Fruit fly (Drosophila melanogaster) whole organism, embryonic: ENCODE measurements around the gene CG5516.

Experiments
- CG11093 ChIP-seq: fragments of 200-800 bp; sonication (Bioruptor generic); IDR thresholded peaks from 3 replicates; pipeline ENCODE4 v1.3.6; 2022; ENCODE audit warnings: missing biosample characterization, missing genetic modification characterization
- CG11247 ChIP-seq: fragments of 200-800 bp; sonication (Bioruptor generic); IDR thresholded peaks from 2 replicates; pipeline ENCODE4 v1.3.6; 2022; ENCODE audit warnings: missing biosample characterization, missing genetic modification characterization
- CG12659 ChIP-seq: fragments of 200-800 bp; sonication (Bioruptor generic); optimal IDR thresholded peaks from 3 replicates; lab custom pipeline; 2017; ENCODE audit warnings: mild to moderate bottlenecking, missing biosample characterization, missing genetic modification reagents, missing genetic modification characterization
- CG14667 ChIP-seq: fragments of 200-800 bp; sonication (Bioruptor generic); IDR thresholded peaks from 2 replicates; pipeline ENCODE4 v1.3.6; 2022; ENCODE audit warnings: missing biosample characterization, missing genetic modification characterization
- CG15073 ChIP-seq: fragments of 200-800 bp; sonication (Bioruptor generic); optimal IDR thresholded peaks from 2 replicates; lab custom pipeline; 2016; ENCODE audit warnings: missing biosample characterization, missing genetic modification characterization
- CG1647 ChIP-seq: fragments of 200-800 bp; sonication (Bioruptor generic); optimal IDR thresholded peaks from 3 replicates; lab custom pipeline; 2016; ENCODE audit warnings: missing biosample characterization, missing genetic modification characterization
- CG16813 ChIP-seq: fragments of 200-800 bp; sonication (Bioruptor generic); IDR thresholded peaks from 3 replicates; pipeline ENCODE4 v1.3.6; 2022; ENCODE audit warnings: missing biosample characterization, missing genetic modification characterization; ENCODE audit not compliant: partially characterized antibody
- CG16863 ChIP-seq: fragments of 200-800 bp; sonication (Bioruptor generic); optimal IDR thresholded peaks from 3 replicates; lab custom pipeline; 2016; ENCODE audit warnings: missing biosample characterization, missing genetic modification characterization
- CG2129 ChIP-seq: fragments of 200-800 bp; sonication (Bioruptor generic); IDR thresholded peaks from 2 replicates; pipeline ENCODE4 v1.3.6; 2022; ENCODE audit warnings: missing biosample characterization, missing genetic modification characterization; ENCODE audit not compliant: partially characterized antibody
- CG2199 ChIP-seq: fragments of 200-800 bp; sonication (Bioruptor generic); IDR thresholded peaks from 3 replicates; pipeline ENCODE4 v1.3.6; 2022; ENCODE audit warnings: missing biosample characterization, missing genetic modification characterization
- CG3281 ChIP-seq: fragments of 200-800 bp; sonication (Bioruptor generic); optimal IDR thresholded peaks from 3 replicates; lab custom pipeline; 2017; ENCODE audit warnings: missing biosample characterization, mild to moderate bottlenecking, missing genetic modification characterization
- CG4730 ChIP-seq: fragments of 200-800 bp; sonication (Bioruptor generic); IDR thresholded peaks from 2 replicates; pipeline ENCODE4 v1.3.6; 2022; ENCODE audit warnings: missing biosample characterization, missing genetic modification characterization
- CG6765 ChIP-seq: fragments of 200-800 bp; sonication (Bioruptor generic); optimal IDR thresholded peaks from 3 replicates; lab custom pipeline; 2017; ENCODE audit warnings: missing biosample characterization, mild to moderate bottlenecking, missing genetic modification characterization
- CG6854 ChIP-seq: fragments of 200-800 bp; sonication (Bioruptor generic); optimal IDR thresholded peaks from 3 replicates; lab custom pipeline; 2017; ENCODE audit warnings: missing biosample characterization, mild to moderate bottlenecking, missing genetic modification characterization
- CG7786 ChIP-seq: fragments of 200-800 bp; sonication (Bioruptor generic); optimal IDR thresholded peaks from 2 replicates; lab custom pipeline; 2016; ENCODE audit warnings: missing biosample characterization, missing genetic modification characterization
- CG7928 ChIP-seq: fragments of 200-800 bp; sonication (Bioruptor generic); optimal IDR thresholded peaks from 2 replicates; lab custom pipeline; 2017; ENCODE audit warnings: missing biosample characterization, mild to moderate bottlenecking, missing genetic modification characterization
- CG9876 ChIP-seq: fragments of 200-800 bp; sonication (Bioruptor generic); optimal IDR thresholded peaks from 2 replicates; lab custom pipeline; 2016; ENCODE audit warnings: missing biosample characterization, missing genetic modification characterization
- CTCF ChIP-seq: fragments of 200-800 bp; sonication (Bioruptor generic); optimal IDR thresholded peaks from 2 replicates; lab custom pipeline; 2017; ENCODE audit warnings: missing biosample characterization, mild to moderate bottlenecking, missing genetic modification characterization, moderate library complexity
- CoRest ChIP-seq: fragments of 200-800 bp; sonication (Bioruptor generic); optimal IDR thresholded peaks from 3 replicates; lab custom pipeline; 2018; ENCODE audit warnings: missing biosample characterization, mild to moderate bottlenecking, missing genetic modification characterization, moderate library complexity
- Doc3 ChIP-seq: fragments of 200-800 bp; sonication (Bioruptor generic); IDR thresholded peaks from 3 replicates; pipeline ENCODE4 v1.3.6; 2022; ENCODE audit warnings: missing biosample characterization, missing genetic modification characterization; ENCODE audit not compliant: partially characterized antibody
- MBD-R2 ChIP-seq: fragments of 200-800 bp; sonication (Bioruptor generic); IDR thresholded peaks from 2 replicates; pipeline ENCODE4 v1.3.6; 2022; ENCODE audit warnings: missing biosample characterization, missing genetic modification characterization
- NK7.1 ChIP-seq: fragments of 200-800 bp; sonication (Bioruptor generic); optimal IDR thresholded peaks from 3 replicates; lab custom pipeline; 2016; ENCODE audit warnings: missing biosample characterization, missing genetic modification characterization
- Ptx1 ChIP-seq: fragments of 200-800 bp; sonication (Bioruptor generic); IDR thresholded peaks from 2 replicates; pipeline ENCODE4 v1.3.6; 2022; ENCODE audit warnings: missing biosample characterization, missing genetic modification characterization
- Six4 ChIP-seq: fragments of 200-800 bp; sonication (Bioruptor generic); optimal IDR thresholded peaks from 2 replicates; lab custom pipeline; 2016; ENCODE audit warnings: missing biosample characterization, missing genetic modification characterization
- Sox102F ChIP-seq: fragments of 200-800 bp; sonication (Bioruptor generic); optimal IDR thresholded peaks from 2 replicates; lab custom pipeline; 2018; ENCODE audit warnings: missing biosample characterization, mild to moderate bottlenecking, missing genetic modification characterization, moderate library complexity
- Spps ChIP-seq: fragments of 200-800 bp; sonication (Bioruptor generic); optimal IDR thresholded peaks from 2 replicates; lab custom pipeline; 2018; ENCODE audit warnings: missing biosample characterization, mild to moderate bottlenecking, missing genetic modification characterization
- Sry-β ChIP-seq: fragments of 200-800 bp; sonication (Bioruptor generic); optimal IDR thresholded peaks from 2 replicates; lab custom pipeline; 2018; ENCODE audit warnings: missing biosample characterization, mild to moderate bottlenecking, missing genetic modification characterization, moderate library complexity
- Stat92E ChIP-seq, 3 experiments: fragments of >200 bp in 2 of 3; fragments of 200-800 bp in 1 of 3; sonication (Bioruptor generic) in 1 of 3; optimal IDR thresholded peaks; 2 replicates each; lab custom pipeline; 2017 to 2019; ENCODE audit warnings: missing biosample characterization in 3 of 3, missing genetic modification characterization in 3 of 3, mild to moderate bottlenecking in 1 of 3, moderate library complexity in 1 of 3
- Taf1 ChIP-seq: fragments of 200-800 bp; sonication (Bioruptor generic); IDR thresholded peaks from 2 replicates; pipeline ENCODE4 v1.3.6; 2022; ENCODE audit warnings: missing biosample characterization, missing genetic modification characterization
- Trl ChIP-seq, 3 experiments: fragments of >200 bp in 2 of 3; fragments of 200-800 bp in 1 of 3; sonication (Bioruptor generic) in 1 of 3; optimal IDR thresholded peaks; 2 replicates in 1 of 3; 3 replicates in 2 of 3; lab custom pipeline; 2016 to 2017; ENCODE audit warnings: missing biosample characterization in 1 of 3, missing genetic modification characterization in 1 of 3
- bbx ChIP-seq: fragments of 200-800 bp; sonication (Bioruptor generic); IDR thresholded peaks from 2 replicates; pipeline ENCODE4 v1.3.6; 2022; ENCODE audit warnings: missing biosample characterization, missing genetic modification characterization; ENCODE audit not compliant: partially characterized antibody
- bcd ChIP-seq: fragments of 200-800 bp; sonication (Bioruptor generic); optimal IDR thresholded peaks from 2 replicates; lab custom pipeline; 2017; ENCODE audit warnings: missing biosample characterization, mild to moderate bottlenecking, missing genetic modification characterization
- bsh ChIP-seq, 2 experiments: fragments of 200-800 bp; sonication (Bioruptor generic); optimal IDR thresholded peaks; 2 replicates each; lab custom pipeline; 2017 to 2018; ENCODE audit warnings: mild to moderate bottlenecking in 2 of 2, missing biosample characterization in 2 of 2, missing genetic modification characterization in 2 of 2, moderate library complexity in 1 of 2
- caup ChIP-seq: fragments of 200-800 bp; sonication (Bioruptor generic); optimal IDR thresholded peaks from 3 replicates; lab custom pipeline; 2017; ENCODE audit warnings: missing biosample characterization, mild to moderate bottlenecking, missing genetic modification characterization, moderate library complexity; ENCODE audit not compliant: severe bottlenecking
- gcm2 ChIP-seq: fragments of 200-800 bp; sonication (Bioruptor generic); optimal IDR thresholded peaks from 2 replicates; lab custom pipeline; 2016; ENCODE audit warnings: missing biosample characterization, missing genetic modification characterization
- gro ChIP-seq: fragments of 200-800 bp; sonication (Bioruptor generic); optimal IDR thresholded peaks from 2 replicates; lab custom pipeline; 2016; ENCODE audit warnings: missing biosample characterization, missing genetic modification characterization
- kni ChIP-seq: fragments of 200-800 bp; sonication (Bioruptor generic); optimal IDR thresholded peaks from 3 replicates; lab custom pipeline; 2017; ENCODE audit warnings: mild to moderate bottlenecking, missing biosample characterization, missing genetic modification reagents, missing genetic modification characterization
- mirr ChIP-seq: fragments of 200-800 bp; sonication (Bioruptor generic); optimal IDR thresholded peaks from 3 replicates; lab custom pipeline; 2018; ENCODE audit warnings: missing biosample characterization, mild to moderate bottlenecking, missing genetic modification characterization
- odd ChIP-seq: fragments of 200-800 bp; sonication (Bioruptor generic); optimal IDR thresholded peaks from 2 replicates; lab custom pipeline; 2017; ENCODE audit warnings: missing biosample characterization, mild to moderate bottlenecking, missing genetic modification characterization
- org-1 ChIP-seq: fragments of 200-800 bp; sonication (Bioruptor generic); optimal IDR thresholded peaks from 2 replicates; lab custom pipeline; 2017; ENCODE audit warnings: missing biosample characterization, missing genetic modification characterization
- pho ChIP-seq: fragments of 200-800 bp; sonication (Bioruptor generic); optimal IDR thresholded peaks from 2 replicates; lab custom pipeline; 2016; ENCODE audit warnings: missing biosample characterization, missing genetic modification characterization
- pita ChIP-seq: fragments of 200-800 bp; sonication (Bioruptor generic); optimal IDR thresholded peaks from 2 replicates; lab custom pipeline; 2017; ENCODE audit warnings: missing biosample characterization, mild to moderate bottlenecking, missing genetic modification characterization
- rib ChIP-seq: fragments of 200-800 bp; sonication (Bioruptor generic); IDR thresholded peaks from 2 replicates; pipeline ENCODE4 v1.3.6; 2022; ENCODE audit warnings: missing biosample characterization, missing genetic modification characterization
- ro ChIP-seq: fragments of 200-800 bp; sonication (Bioruptor generic); IDR thresholded peaks from 2 replicates; pipeline ENCODE4 v1.3.6; 2022; ENCODE audit warnings: missing biosample characterization, missing genetic modification characterization
- scrt ChIP-seq: fragments of 200-800 bp; sonication (Bioruptor generic); optimal IDR thresholded peaks from 2 replicates; lab custom pipeline; 2018; ENCODE audit warnings: missing biosample characterization, mild to moderate bottlenecking, missing genetic modification characterization, moderate library complexity
- slou ChIP-seq: fragments of 200-800 bp; sonication (Bioruptor generic); optimal IDR thresholded peaks from 3 replicates; lab custom pipeline; 2016; ENCODE audit warnings: missing biosample characterization, missing genetic modification characterization
- tgo ChIP-seq: fragments of 200-800 bp; sonication (Bioruptor generic); IDR thresholded peaks from 3 replicates; pipeline ENCODE4 v1.3.6; 2022; ENCODE audit warnings: missing biosample characterization, missing genetic modification characterization
- tll ChIP-seq, 2 experiments: fragments of 200-800 bp in 1 of 2; fragments of >200 bp in 1 of 2; sonication (Bioruptor generic) in 1 of 2; optimal IDR thresholded peaks; 2 replicates each; lab custom pipeline; 2017 to 2019; ENCODE audit warnings: missing biosample characterization in 2 of 2, missing genetic modification characterization in 2 of 2, mild to moderate bottlenecking in 1 of 2, moderate library complexity in 1 of 2
- unc-4 ChIP-seq: fragments of 200-800 bp; sonication (Bioruptor generic); IDR thresholded peaks from 2 replicates; pipeline ENCODE4 v1.3.6; 2022; ENCODE audit warnings: missing biosample characterization, missing genetic modification characterization; ENCODE audit not compliant: partially characterized antibody
- wdn ChIP-seq: fragments of 200-800 bp; sonication (Bioruptor generic); IDR thresholded peaks from 2 replicates; pipeline ENCODE4 v1.3.6; 2022; ENCODE audit warnings: missing biosample characterization, missing genetic modification characterization
- zen ChIP-seq: fragments of 200-800 bp; sonication (Bioruptor generic); optimal IDR thresholded peaks from 3 replicates; lab custom pipeline; 2018; ENCODE audit warnings: missing biosample characterization, mild to moderate bottlenecking, missing genetic modification characterization, moderate library complexity

The CG5516 gene

dm6 chr3R:15920229-15920533 is 43.5 kb upstream of the CG5516 start:
- TF ChIP-seq CG3281 (GFP tag; lab: Kevin White, UChicago) (no peak), Spps (tag; lab: Kevin White, UChicago) (no peak), kni (GFP tag; lab: Kevin White, UChicago) (peak; percentile 54), odd (GFP tag; lab: Kevin White, UChicago) (no peak), CG14667 (GFP tag; lab: Robert Waterston, UW) (no peak), Taf1 (GFP tag; lab: Robert Waterston, UW) (no peak), Ptx1 (no peak), CG11093 (GFP tag; lab: Robert Waterston, UW) (no peak), Trl (optimal IDR thresholded peaks at IDR 0.05; lab: Kevin White, UChicago) (peak in 1 of 2 experiments; percentile 13), Trl (GFP tag; optimal IDR thresholded peaks at IDR 0.05; lab: Kevin White, UChicago) (no peak), NK7.1 (GFP tag; lab: Kevin White, UChicago) (no peak), CG16813 (GFP tag; lab: Robert Waterston, UW) (no peak), gro (GFP tag; lab: Kevin White, UChicago) (no peak), mirr (GFP tag; lab: Kevin White, UChicago) (no peak), bcd (GFP tag; lab: Kevin White, UChicago) (no peak), CG7786 (GFP tag; lab: Kevin White, UChicago) (no peak), CG12659 (GFP tag; lab: Kevin White, UChicago) (no peak), scrt (GFP tag; lab: Kevin White, UChicago) (no peak), CG2199 (peak; percentile 98), CG9876 (no peak)

dm6 chr3R:15920751-15921156 is 42.9 kb upstream of the CG5516 start, which contains the start of gene Fbxl7:
TSS of gene Fbxl7 (plus strand) at chr3R:15920898.
- TF ChIP-seq org-1 (GFP tag; lab: Kevin White, UChicago), result no peak
- no peak for TF ChIP-seq CG15073 (GFP tag; lab: Kevin White, UChicago)
- TF ChIP-seq Stat92E (GFP tag; optimal IDR thresholded peaks at IDR 0.05; lab: Kevin White, UChicago), result peak in 1 of 3 experiments; percentile 48
- peak; percentile 66 for TF ChIP-seq zen (tag; lab: Kevin White, UChicago)
- TF ChIP-seq CG4730 (GFP tag; lab: Robert Waterston, UW), result no peak
- TF ChIP-seq CG6854 (GFP tag; lab: Kevin White, UChicago), result no peak
- no peak for TF ChIP-seq caup (GFP tag; lab: Kevin White, UChicago)
- no peak for TF ChIP-seq CG6765 (GFP tag; lab: Kevin White, UChicago)
- TF ChIP-seq Doc3 (GFP tag; lab: Robert Waterston, UW), result no peak
- no peak for TF ChIP-seq CG1647
- TF ChIP-seq unc-4 (GFP tag; lab: Robert Waterston, UW), result peak; percentile 26; the same call in 1 of the 2 replicates
- TF ChIP-seq wdn (GFP tag; lab: Robert Waterston, UW), result no peak
- TF ChIP-seq CTCF (GFP tag; lab: Kevin White, UChicago), result no peak
- TF ChIP-seq CoRest (tag; lab: Kevin White, UChicago), result no peak
- TF ChIP-seq Sry-β (GFP tag; lab: Kevin White, UChicago), result no peak
- TF ChIP-seq slou (GFP tag; lab: Kevin White, UChicago), result no peak
- no peak for TF ChIP-seq bsh (GFP tag; optimal IDR thresholded peaks at IDR 0.05; lab: Kevin White, UChicago)
- peak; percentile 51 for TF ChIP-seq bbx (GFP tag; lab: Robert Waterston, UW)
- TF ChIP-seq tll (GFP tag; optimal IDR thresholded peaks at IDR 0.05; lab: Kevin White, UChicago), result peak in 1 of 2 experiments; percentile 89
- no peak for TF ChIP-seq Sox102F (GFP tag; lab: Kevin White, UChicago)
- TF ChIP-seq gcm2 (GFP tag; lab: Kevin White, UChicago), result no peak
- no peak for TF ChIP-seq tgo
- no peak for TF ChIP-seq Six4 (GFP tag; lab: Kevin White, UChicago)
- no peak for TF ChIP-seq ro
- TF ChIP-seq MBD-R2, result no peak
- TF ChIP-seq CG7928, result no peak
- TF ChIP-seq pita (GFP tag; lab: Kevin White, UChicago), result no peak
- no peak for TF ChIP-seq CG2129 (GFP tag; lab: Robert Waterston, UW)
- no peak for TF ChIP-seq CG16863 (GFP tag; lab: Kevin White, UChicago)
- TF ChIP-seq rib (GFP tag; lab: Robert Waterston, UW), result peak; percentile 64
- peak; percentile 83 for TF ChIP-seq CG11247 (GFP tag; lab: Robert Waterston, UW)
- no peak for TF ChIP-seq pho (GFP tag; lab: Kevin White, UChicago)
